Fruit fly (Drosophila melanogaster) whole organism, embryonic: ENCODE results near the gene CG33299.
A peak's percentile ranks its signal among the peaks of the same experiment; 100 is the strongest.

Experiments
- BtbVII ChIP-seq: fragments of 200-800 bp; sonication (Bioruptor generic); optimal IDR thresholded peaks from 3 replicates; lab custom pipeline; 2017; ENCODE audit warnings: missing biosample characterization, mild to moderate bottlenecking, missing genetic modification characterization
- Bteb2 ChIP-seq: fragments of 200-800 bp; sonication (Bioruptor generic); optimal IDR thresholded peaks from 2 replicates; lab custom pipeline; 2016; ENCODE audit warnings: missing biosample characterization, missing genetic modification characterization
- CG1024 ChIP-seq: fragments of 200-800 bp; sonication (Bioruptor generic); IDR thresholded peaks from 2 replicates; pipeline ENCODE4 v1.3.6; 2022; ENCODE audit warnings: missing biosample characterization, missing genetic modification characterization
- CG11093 ChIP-seq: fragments of 200-800 bp; sonication (Bioruptor generic); IDR thresholded peaks from 3 replicates; pipeline ENCODE4 v1.3.6; 2022; ENCODE audit warnings: missing biosample characterization, missing genetic modification characterization
- CG1233 ChIP-seq: fragments of 200-800 bp; sonication (Bioruptor generic); optimal IDR thresholded peaks from 4 replicates; lab custom pipeline; 2018; ENCODE audit warnings: missing biosample characterization, mild to moderate bottlenecking, missing genetic modification characterization
- CG13296 ChIP-seq: fragments of 200-800 bp; sonication (Bioruptor generic); optimal IDR thresholded peaks from 3 replicates; lab custom pipeline; 2018; ENCODE audit warnings: missing biosample characterization, mild to moderate bottlenecking, missing genetic modification characterization
- CG14014 ChIP-seq: fragments of 200-800 bp; sonication (Bioruptor generic); IDR thresholded peaks from 2 replicates; pipeline ENCODE4 v1.3.6; 2022; ENCODE audit warnings: missing biosample characterization, missing genetic modification characterization
- CG14441 ChIP-seq: fragments of 200-800 bp; sonication (Bioruptor generic); IDR thresholded peaks from 2 replicates; pipeline ENCODE4 v1.3.6; 2022; ENCODE audit warnings: missing biosample characterization, missing genetic modification characterization
- CG1603 ChIP-seq: fragments of 200-800 bp; sonication (Bioruptor generic); optimal IDR thresholded peaks from 2 replicates; lab custom pipeline; 2019; ENCODE audit warnings: missing biosample characterization, mild to moderate bottlenecking, missing genetic modification characterization, moderate library complexity
- CG16863 ChIP-seq: fragments of 200-800 bp; sonication (Bioruptor generic); optimal IDR thresholded peaks from 3 replicates; lab custom pipeline; 2016; ENCODE audit warnings: missing biosample characterization, missing genetic modification characterization
- CG17186 ChIP-seq: fragments of 200-800 bp; sonication (Bioruptor generic); optimal IDR thresholded peaks from 3 replicates; lab custom pipeline; 2017; ENCODE audit warnings: missing biosample characterization, missing genetic modification reagents, missing genetic modification characterization
- CG1832 ChIP-seq: fragments of 200-800 bp; sonication (Bioruptor generic); optimal IDR thresholded peaks from 2 replicates; lab custom pipeline; 2017; ENCODE audit warnings: missing biosample characterization, mild to moderate bottlenecking, missing genetic modification characterization, inconsistent platforms
- CG32772 ChIP-seq: fragments of 200-800 bp; sonication (Bioruptor generic); IDR thresholded peaks from 2 replicates; pipeline ENCODE4 v1.3.6; 2022; ENCODE audit warnings: missing biosample characterization, missing genetic modification characterization
- CG3838 ChIP-seq: fragments of 200-800 bp; sonication (Bioruptor generic); optimal IDR thresholded peaks from 3 replicates; lab custom pipeline; 2016; ENCODE audit warnings: missing biosample characterization, missing genetic modification characterization
- CG4617 ChIP-seq: fragments of 200-800 bp; sonication (Bioruptor generic); optimal IDR thresholded peaks from 3 replicates; lab custom pipeline; 2016; ENCODE audit warnings: missing biosample characterization, missing genetic modification characterization, borderline replicate concordance
- CG4707 ChIP-seq: fragments of 200-800 bp; sonication (Bioruptor generic); optimal IDR thresholded peaks from 2 replicates; lab custom pipeline; 2018; ENCODE audit warnings: missing biosample characterization, mild to moderate bottlenecking, missing genetic modification characterization, moderate library complexity
- CG4820 ChIP-seq: fragments of 200-800 bp; sonication (Bioruptor generic); optimal IDR thresholded peaks from 3 replicates; lab custom pipeline; 2016; ENCODE audit warnings: missing biosample characterization, missing genetic modification characterization
- CG6654 ChIP-seq: fragments of 200-800 bp; sonication (Bioruptor generic); optimal IDR thresholded peaks from 2 replicates; lab custom pipeline; 2017; ENCODE audit warnings: missing biosample characterization, mild to moderate bottlenecking, missing genetic modification characterization
- CG6813 ChIP-seq: fragments of 200-800 bp; sonication (Bioruptor generic); optimal IDR thresholded peaks from 2 replicates; lab custom pipeline; 2017; ENCODE audit warnings: missing biosample characterization, missing genetic modification characterization, mild to moderate bottlenecking, moderate library complexity, missing genetic modification reagents
- CG7839 ChIP-seq: fragments of 200-800 bp; sonication (Bioruptor generic); optimal IDR thresholded peaks from 3 replicates; lab custom pipeline; 2018; ENCODE audit warnings: missing biosample characterization, mild to moderate bottlenecking, missing genetic modification characterization, moderate library complexity
- CG7987 ChIP-seq: fragments of 200-800 bp; sonication (Bioruptor generic); optimal IDR thresholded peaks from 2 replicates; lab custom pipeline; 2018; ENCODE audit warnings: missing biosample characterization, mild to moderate bottlenecking, missing genetic modification characterization, moderate library complexity
- CG8944 ChIP-seq: fragments of 200-800 bp; sonication (Bioruptor generic); optimal IDR thresholded peaks from 3 replicates; lab custom pipeline; 2016; ENCODE audit warnings: missing biosample characterization, missing genetic modification characterization
- CHES-1-like ChIP-seq: fragments of 200-800 bp; sonication (Bioruptor generic); optimal IDR thresholded peaks from 2 replicates; lab custom pipeline; 2016; ENCODE audit warnings: missing biosample characterization, missing genetic modification characterization
- CrebB ChIP-seq: fragments of 200-800 bp; sonication (Bioruptor generic); optimal IDR thresholded peaks from 3 replicates; lab custom pipeline; 2018; ENCODE audit warnings: missing biosample characterization, mild to moderate bottlenecking, missing genetic modification characterization
- D ChIP-seq, 2 experiments: fragments of 200-800 bp in 1 of 2; fragments of >200 bp in 1 of 2; sonication (Bioruptor generic) in 1 of 2; optimal IDR thresholded peaks; 2 replicates in 1 of 2; 3 replicates in 1 of 2; lab custom pipeline; 2017; ENCODE audit warnings: mild to moderate bottlenecking in 1 of 2, missing biosample characterization in 1 of 2, missing genetic modification characterization in 1 of 2, missing genetic modification reagents in 1 of 2
- Dip3 ChIP-seq: fragments of 200-800 bp; sonication (Bioruptor generic); optimal IDR thresholded peaks from 3 replicates; lab custom pipeline; 2016; ENCODE audit warnings: missing biosample characterization, missing genetic modification characterization
- Doc3 ChIP-seq: fragments of 200-800 bp; sonication (Bioruptor generic); IDR thresholded peaks from 3 replicates; pipeline ENCODE4 v1.3.6; 2022; ENCODE audit warnings: missing biosample characterization, missing genetic modification characterization; ENCODE audit not compliant: partially characterized antibody
- Fer3 ChIP-seq: fragments of 200-800 bp; sonication (Bioruptor generic); optimal IDR thresholded peaks from 2 replicates; lab custom pipeline; 2018; ENCODE audit warnings: missing biosample characterization, mild to moderate bottlenecking, missing genetic modification characterization, moderate library complexity
- HHEX ChIP-seq: fragments of 200-800 bp; sonication (Bioruptor generic); optimal IDR thresholded peaks from 3 replicates; lab custom pipeline; 2017; ENCODE audit warnings: missing biosample characterization, mild to moderate bottlenecking, missing genetic modification characterization, missing genetic modification reagents
- Hmx ChIP-seq: fragments of 200-800 bp; sonication (Bioruptor generic); optimal IDR thresholded peaks from 2 replicates; lab custom pipeline; 2016; ENCODE audit warnings: missing biosample characterization, missing genetic modification characterization
- Hr39 ChIP-seq: fragments of >200 bp; optimal IDR thresholded peaks from 2 replicates; lab custom pipeline; 2017
- MBD-R2 ChIP-seq: fragments of 200-800 bp; sonication (Bioruptor generic); IDR thresholded peaks from 2 replicates; pipeline ENCODE4 v1.3.6; 2022; ENCODE audit warnings: missing biosample characterization, missing genetic modification characterization
- Myb ChIP-seq: fragments of 200-800 bp; sonication (Bioruptor generic); optimal IDR thresholded peaks from 2 replicates; lab custom pipeline; 2016; ENCODE audit warnings: missing biosample characterization, missing genetic modification characterization
- NC2β ChIP-seq: fragments of 200-800 bp; sonication (Bioruptor generic); optimal IDR thresholded peaks from 2 replicates; lab custom pipeline; 2016; ENCODE audit warnings: missing biosample characterization, missing genetic modification characterization
- Optix ChIP-seq: fragments of 200-800 bp; sonication (Bioruptor generic); IDR thresholded peaks from 3 replicates; pipeline ENCODE4 v1.3.6; 2022; ENCODE audit warnings: missing biosample characterization, missing genetic modification characterization
- Sry-β ChIP-seq: fragments of 200-800 bp; sonication (Bioruptor generic); optimal IDR thresholded peaks from 2 replicates; lab custom pipeline; 2018; ENCODE audit warnings: missing biosample characterization, mild to moderate bottlenecking, missing genetic modification characterization, moderate library complexity
- Vsx1 ChIP-seq: fragments of 200-800 bp; sonication (Bioruptor generic); optimal IDR thresholded peaks from 2 replicates; lab custom pipeline; 2017; ENCODE audit warnings: missing biosample characterization, mild to moderate bottlenecking, missing genetic modification characterization, missing genetic modification reagents
- YL-1 ChIP-seq: fragments of 200-800 bp; sonication (Bioruptor generic); optimal IDR thresholded peaks from 3 replicates; lab custom pipeline; 2017; ENCODE audit warnings: missing biosample characterization, mild to moderate bottlenecking, missing genetic modification characterization
- ara ChIP-seq: fragments of 200-800 bp; sonication (Bioruptor generic); IDR thresholded peaks from 2 replicates; pipeline ENCODE4 v1.3.6; 2022; ENCODE audit warnings: missing biosample characterization, missing genetic modification characterization
- ato ChIP-seq: fragments of 200-800 bp; sonication (Bioruptor generic); IDR thresholded peaks from 2 replicates; pipeline ENCODE4 v1.3.6; 2022; ENCODE audit warnings: missing biosample characterization, missing genetic modification characterization; ENCODE audit not compliant: partially characterized antibody
- bcd ChIP-seq: fragments of 200-800 bp; sonication (Bioruptor generic); optimal IDR thresholded peaks from 2 replicates; lab custom pipeline; 2017; ENCODE audit warnings: missing biosample characterization, mild to moderate bottlenecking, missing genetic modification characterization
- corto ChIP-seq: fragments of 200-800 bp; sonication (Bioruptor generic); optimal IDR thresholded peaks from 2 replicates; lab custom pipeline; 2016; ENCODE audit warnings: missing biosample characterization, mild to moderate bottlenecking, missing genetic modification characterization, moderate library complexity
- jumu ChIP-seq: fragments of 200-800 bp; sonication (Bioruptor generic); optimal IDR thresholded peaks from 3 replicates; lab custom pipeline; 2016; ENCODE audit warnings: missing biosample characterization, missing genetic modification characterization
- nerfin-1 ChIP-seq: fragments of 200-800 bp; sonication (Bioruptor generic); optimal IDR thresholded peaks from 3 replicates; lab custom pipeline; 2019; ENCODE audit warnings: missing biosample characterization, mild to moderate bottlenecking, missing genetic modification characterization, moderate library complexity
- nmo ChIP-seq: fragments of 200-800 bp; sonication (Bioruptor generic); optimal IDR thresholded peaks from 2 replicates; lab custom pipeline; 2018; ENCODE audit warnings: missing biosample characterization, mild to moderate bottlenecking, missing genetic modification characterization, moderate library complexity
- otp ChIP-seq: fragments of 200-800 bp; sonication (Bioruptor generic); IDR thresholded peaks from 3 replicates; pipeline ENCODE4, ENCODE4 v1.3.6; 2022; ENCODE audit warnings: missing biosample characterization, missing genetic modification characterization
- phol ChIP-seq: fragments of 200-800 bp; sonication (Bioruptor generic); optimal IDR thresholded peaks from 3 replicates; lab custom pipeline; 2018; ENCODE audit warnings: missing biosample characterization, mild to moderate bottlenecking, missing genetic modification characterization, moderate library complexity
- pnt ChIP-seq: fragments of 200-800 bp; sonication (Bioruptor generic); optimal IDR thresholded peaks from 3 replicates; lab custom pipeline; 2016; ENCODE audit warnings: missing biosample characterization, missing genetic modification characterization
- twi ChIP-seq: fragments of 200-800 bp; optimal IDR thresholded peaks from 2 replicates; lab custom pipeline; 2019; ENCODE audit warnings: missing biosample characterization, mild to moderate bottlenecking, missing genetic modification characterization, moderate library complexity
- vnd ChIP-seq: fragments of 200-800 bp; sonication (Bioruptor generic); IDR thresholded peaks from 3 replicates; pipeline ENCODE4 v1.3.6; 2022; ENCODE audit warnings: missing biosample characterization, missing genetic modification characterization; ENCODE audit not compliant: partially characterized antibody

The CG33299 gene

DNA sequence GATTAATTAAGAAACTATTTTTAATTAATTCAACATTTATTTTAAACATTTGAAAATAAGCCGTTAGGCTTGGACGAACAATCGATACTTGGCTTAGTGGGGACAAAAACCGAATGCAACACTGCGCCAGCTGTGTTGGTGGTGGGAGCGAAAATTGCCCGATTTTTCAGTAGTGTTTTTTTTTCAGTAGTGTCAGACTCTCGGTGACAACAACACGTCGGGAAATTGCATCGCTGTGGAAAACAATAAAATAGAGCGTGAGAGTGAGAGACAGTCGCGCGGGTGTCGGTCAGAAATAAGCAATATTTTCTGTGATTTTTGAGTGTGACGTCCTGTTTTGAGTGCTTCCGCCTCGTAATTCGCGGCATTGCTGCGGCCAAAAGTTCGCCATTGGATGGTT lies 39.7 kb upstream of the CG33299 start (continued):
- no peak; the same call in 2 of the 3 replicates for TF ChIP-seq Optix (GFP tag; lab: Robert Waterston, UW)
- no peak for TF ChIP-seq CG7839 (tag; lab: Kevin White, UChicago)
- TF ChIP-seq nmo (GFP tag; lab: Kevin White, UChicago): peak; percentile 9
- TF ChIP-seq CG1603 (tag; lab: Kevin White, UChicago): peak; percentile 87
- peak; percentile 29 for TF ChIP-seq Vsx1 (GFP tag; lab: Kevin White, UChicago)
- TF ChIP-seq otp (GFP tag; lab: Robert Waterston, UW): peak; percentile 52; the same call in 2 of the 3 replicates
- TF ChIP-seq CG13296 (GFP tag; lab: Kevin White, UChicago): peak; percentile 0
- no peak for TF ChIP-seq corto
- no peak for TF ChIP-seq Sry-β (GFP tag; lab: Kevin White, UChicago)
- TF ChIP-seq Hmx (GFP tag; lab: Kevin White, UChicago): no peak
- TF ChIP-seq CG16863 (GFP tag; lab: Kevin White, UChicago): peak; percentile 39
- no peak for TF ChIP-seq D (optimal IDR thresholded peaks at IDR 0.05; lab: Kevin White, UChicago)
- no peak for TF ChIP-seq D (GFP tag; optimal IDR thresholded peaks at IDR 0.05; lab: Kevin White, UChicago)
- peak; percentile 30 for TF ChIP-seq CG8944 (GFP tag; lab: Kevin White, UChicago)
- TF ChIP-seq MBD-R2 (GFP tag; lab: Robert Waterston, UW): peak; percentile 74
- peak; percentile 52; the same call in 1 of the 2 replicates for TF ChIP-seq ara (GFP tag; lab: Robert Waterston, UW)
- TF ChIP-seq CG1024 (GFP tag; lab: Robert Waterston, UW): peak; percentile 26; the same call in 1 of the 2 replicates
- no peak for TF ChIP-seq CG1233 (GFP tag; lab: Kevin White, UChicago)
- 0 out of 3 replicates have a peak, but pooled peaks have one; percentile 11 for TF ChIP-seq CG11093 (GFP tag; lab: Robert Waterston, UW)
- no peak for TF ChIP-seq CG6654 (GFP tag; lab: Kevin White, UChicago)
- peak; percentile 94 for TF ChIP-seq CG32772 (GFP tag; lab: Robert Waterston, UW)
- TF ChIP-seq CG4820: no peak
- TF ChIP-seq BtbVII (GFP tag; lab: Kevin White, UChicago): peak; percentile 16
- peak; percentile 58 for TF ChIP-seq Doc3
- 0 out of 2 replicates have a peak, but pooled peaks have one; percentile 36 for TF ChIP-seq CG14014 (GFP tag; lab: Robert Waterston, UW)
- TF ChIP-seq vnd (GFP tag; lab: Robert Waterston, UW): 0 out of 3 replicates have a peak, but pooled peaks have one; percentile 22
- peak; percentile 39 for TF ChIP-seq CHES-1-like (GFP tag; lab: Kevin White, UChicago)
- peak; percentile 19 for TF ChIP-seq CG4707 (GFP tag; lab: Kevin White, UChicago)
- peak; percentile 52 for TF ChIP-seq CG3838 (GFP tag; lab: Kevin White, UChicago)
- no peak for TF ChIP-seq bcd (GFP tag; lab: Kevin White, UChicago)
- peak; percentile 10 for TF ChIP-seq CrebB (tag; lab: Kevin White, UChicago)
- no peak for TF ChIP-seq CG17186 (GFP tag; lab: Kevin White, UChicago)
- TF ChIP-seq pnt (GFP tag; lab: Kevin White, UChicago): peak; percentile 14
- TF ChIP-seq CG1832 (GFP tag; lab: Kevin White, UChicago): no peak
- TF ChIP-seq twi (tag; lab: Kevin White, UChicago): no peak
- TF ChIP-seq Bteb2 (GFP tag; lab: Kevin White, UChicago): peak; percentile 24
- peak; percentile 59 for TF ChIP-seq NC2β
- TF ChIP-seq CG14441 (GFP tag; lab: Robert Waterston, UW): peak; percentile 16; the same call in 1 of the 2 replicates
- no peak for TF ChIP-seq phol
- TF ChIP-seq Hr39 (lab: Kevin White, UChicago): no peak
- TF ChIP-seq HHEX (GFP tag; lab: Kevin White, UChicago): no peak
- TF ChIP-seq Fer3 (tag; lab: Kevin White, UChicago): no peak
- peak; percentile 53 for TF ChIP-seq YL-1
- peak; percentile 38 for TF ChIP-seq jumu (GFP tag; lab: Kevin White, UChicago)
- peak; percentile 59 for TF ChIP-seq CG7987 (GFP tag; lab: Kevin White, UChicago)
- TF ChIP-seq CG6813 (GFP tag; lab: Kevin White, UChicago): no peak
- TF ChIP-seq CG4617 (GFP tag; lab: Kevin White, UChicago): peak; percentile 24
- no peak for TF ChIP-seq nerfin-1 (tag; lab: Kevin White, UChicago)
- TF ChIP-seq Dip3 (GFP tag; lab: Kevin White, UChicago): no peak
- peak; percentile 99 for TF ChIP-seq Myb (GFP tag; lab: Kevin White, UChicago)
- peak; percentile 63; the same call in 1 of the 2 replicates for TF ChIP-seq ato (GFP tag; lab: Robert Waterston, UW)
